Worm (Caenorhabditis elegans): ENCODE measurements around the gene C27H6.9.

- TF ChIP-seq egl-27 (tag; optimal IDR thresholded peaks at IDR 0.05) (no peak), snpc-4 (tag; optimal IDR thresholded peaks at IDR 0.05) (no peak), ama-1 (optimal IDR thresholded peaks at IDR 0.05) (no peak), nhr-237 (tag; optimal IDR thresholded peaks at IDR 0.05) (no peak)
Measured at ce11 chrV:10023062-10023536, 40.4 kb downstream of the C27H6.9 start.

Measured in whole organism, L2 larva.